Worm (Caenorhabditis elegans) whole organism, young adult: ENCODE measurements around the gene F17C11.6.

Experiments used
- B0019.2 ChIP-seq: fragments of 200-800 bp; sonication (Bioruptor generic); conservative IDR thresholded peaks from 2 replicates; pipeline ENCODE4 v1.3.6; 2022; ENCODE audit warnings: missing genetic modification reagents, missing genetic modification characterization, missing compliant biosample characterization
- C17E4.6 ChIP-seq: fragments of 200-800 bp; sonication (Bioruptor generic); IDR thresholded peaks from 2 replicates; pipeline ENCODE4 v1.3.6; 2022; ENCODE audit warnings: missing genetic modification reagents, missing genetic modification characterization, missing compliant biosample characterization
- D2030.7 ChIP-seq: fragments of 200-800 bp; sonication (Bioruptor generic); IDR thresholded peaks from 2 replicates; pipeline ENCODE4 v1.3.6; 2022; ENCODE audit warnings: missing genetic modification reagents, missing genetic modification characterization, missing compliant biosample characterization
- F10E7.11 ChIP-seq: sonication (generic microtip); optimal IDR thresholded peaks from 2 replicates; lab custom pipeline; 2017; ENCODE audit warnings: mild to moderate bottlenecking, missing genetic modification characterization, moderate library complexity, missing compliant biosample characterization
- F52B5.7 ChIP-seq: sonication (generic microtip); optimal IDR thresholded peaks from 2 replicates; lab custom pipeline; 2016; ENCODE audit warnings: mild to moderate bottlenecking, missing genetic modification characterization, missing compliant biosample characterization
- K11D2.4 ChIP-seq: fragments of 200-800 bp; sonication (Bioruptor generic); IDR thresholded peaks from 2 replicates; pipeline ENCODE4 v1.3.6; 2022; ENCODE audit warnings: missing genetic modification reagents, missing genetic modification characterization, missing compliant biosample characterization
- K12H6.12 ChIP-seq: fragments of 200-800 bp; sonication (Bioruptor generic); optimal IDR thresholded peaks from 2 replicates; lab custom pipeline; 2018; ENCODE audit warnings: mild to moderate bottlenecking, missing genetic modification characterization, missing compliant biosample characterization
- T07F8.4 ChIP-seq: sonication (generic microtip); optimal IDR thresholded peaks from 2 replicates; lab custom pipeline; 2016; ENCODE audit warnings: mild to moderate bottlenecking, missing genetic modification characterization, moderate library complexity, missing compliant biosample characterization
- Y53F4B.3 ChIP-seq: fragments of 200-800 bp; sonication (Bioruptor generic); IDR thresholded peaks from 2 replicates; pipeline ENCODE4 v1.3.6; 2022; ENCODE audit warnings: missing genetic modification reagents, missing genetic modification characterization, missing compliant biosample characterization
- Y95B8A.8 ChIP-seq: fragments of 200-800 bp; sonication (Bioruptor generic); IDR thresholded peaks from 2 replicates; pipeline ENCODE4 v1.3.6; 2022; ENCODE audit warnings: missing genetic modification reagents, missing genetic modification characterization, missing compliant biosample characterization
- ZK185.1 ChIP-seq: sonication (generic microtip); optimal IDR thresholded peaks from 2 replicates; lab custom pipeline; 2016; ENCODE audit warnings: mild to moderate bottlenecking, missing genetic modification characterization, missing compliant biosample characterization; ENCODE audit not compliant: poor library complexity, severe bottlenecking
- akir-1 ChIP-seq: fragments of 200-800 bp; sonication (Bioruptor generic); optimal IDR thresholded peaks from 2 replicates; lab custom pipeline; 2018; ENCODE audit warnings: mild to moderate bottlenecking, missing genetic modification characterization, moderate library complexity, missing compliant biosample characterization
- ama-1 ChIP-seq, 3 experiments: fragments of 150-350 bp in 1 of 3; sonication (generic microtip) in 2 of 3; optimal IDR thresholded peaks; 2 replicates each; lab custom pipeline; 2014 to 2018; ENCODE audit warnings: missing biosample characterization in 2 of 3, missing genetic modification characterization in 2 of 3, missing genetic modification reagents in 2 of 3
- atf-7 ChIP-seq: sonication (generic microtip); optimal IDR thresholded peaks from 2 replicates; lab custom pipeline; 2017; ENCODE audit warnings: mild to moderate bottlenecking, missing genetic modification characterization, missing compliant biosample characterization
- attf-5 ChIP-seq: fragments of 200-800 bp; sonication (Bioruptor generic); optimal IDR thresholded peaks from 2 replicates; lab custom pipeline; 2018; ENCODE audit warnings: mild to moderate bottlenecking, missing genetic modification characterization, missing compliant biosample characterization
- bed-2 ChIP-seq: fragments of 200-800 bp; sonication (Bioruptor generic); IDR thresholded peaks from 2 replicates; pipeline ENCODE4 v1.3.6; 2022; ENCODE audit warnings: missing genetic modification reagents, missing genetic modification characterization, missing compliant biosample characterization
- ccch-3 ChIP-seq: fragments of 200-800 bp; sonication (Bioruptor generic); optimal IDR thresholded peaks from 2 replicates; lab custom pipeline; 2018; ENCODE audit warnings: mild to moderate bottlenecking, missing genetic modification characterization, missing compliant biosample characterization
- cebp-1 ChIP-seq, 2 experiments: fragments of 200-800 bp in 1 of 2; sonication (Bioruptor generic) in 1 of 2; sonication (generic microtip) in 1 of 2; IDR thresholded peaks in 1 of 2; optimal IDR thresholded peaks in 1 of 2; 2 replicates each; pipeline versions ENCODE4 v1.3.6 to Lab custom; 2017 to 2022; ENCODE audit warnings: missing compliant biosample characterization in 2 of 2, missing genetic modification characterization in 2 of 2, mild to moderate bottlenecking in 1 of 2, missing genetic modification reagents in 1 of 2, moderate library complexity in 1 of 2
- cebp-2 ChIP-seq: fragments of 200-800 bp; sonication (Bioruptor generic); IDR thresholded peaks from 2 replicates; pipeline ENCODE4 v1.3.6; 2022; ENCODE audit warnings: missing genetic modification characterization, missing compliant biosample characterization
- ceh-58 ChIP-seq: fragments of 200-800 bp; sonication (Bioruptor generic); IDR thresholded peaks from 2 replicates; pipeline ENCODE4 v1.3.6; 2022; ENCODE audit warnings: missing genetic modification characterization, missing compliant biosample characterization
- ceh-79 ChIP-seq: sonication (generic microtip); optimal IDR thresholded peaks from 2 replicates; lab custom pipeline; 2017; ENCODE audit warnings: mild to moderate bottlenecking, missing genetic modification characterization, missing compliant biosample characterization
- die-1 ChIP-seq: sonication (generic microtip); optimal IDR thresholded peaks from 2 replicates; lab custom pipeline; 2016; ENCODE audit warnings: missing genotype, mild to moderate bottlenecking, missing genetic modification characterization, missing compliant biosample characterization
- him-1 ChIP-seq: sonication (generic microtip); optimal IDR thresholded peaks from 2 replicates; lab custom pipeline; 2016; ENCODE audit warnings: missing genotype, missing genetic modification reagents, missing genetic modification characterization, missing compliant biosample characterization
- hmg-1.2 ChIP-seq: fragments of 200-800 bp; sonication (Bioruptor generic); IDR thresholded peaks from 2 replicates; pipeline ENCODE4 v1.3.6; 2022; ENCODE audit warnings: missing genetic modification reagents, missing genetic modification characterization, missing compliant biosample characterization
- let-526 ChIP-seq: fragments of 200-800 bp; sonication (Bioruptor generic); IDR thresholded peaks from 2 replicates; pipeline ENCODE4 v1.3.6; 2022; ENCODE audit warnings: missing genetic modification reagents, missing genetic modification characterization, missing compliant biosample characterization
- let-607 ChIP-seq, 2 experiments: fragments of 200-800 bp in 1 of 2; sonication (Bioruptor generic) in 1 of 2; sonication (generic microtip) in 1 of 2; optimal IDR thresholded peaks; 2 replicates each; lab custom pipeline; 2016 to 2018; ENCODE audit warnings: mild to moderate bottlenecking in 2 of 2, missing compliant biosample characterization in 2 of 2, missing genetic modification characterization in 2 of 2, moderate library complexity in 2 of 2, missing genotype in 1 of 2
- lin-35 ChIP-seq, 3 experiments: fragments of 150-350 bp in 2 of 3; sonication (generic microtip) in 1 of 3; optimal IDR thresholded peaks; 2 replicates each; lab custom pipeline; 2014 to 2018; ENCODE audit warnings: missing biosample characterization in 3 of 3, missing genetic modification characterization in 3 of 3, missing genetic modification reagents in 3 of 3
- lin-40 ChIP-seq: sonication (generic microtip); optimal IDR thresholded peaks from 2 replicates; lab custom pipeline; 2016; ENCODE audit warnings: missing genetic modification characterization, mild to moderate bottlenecking, missing compliant biosample characterization, missing genotype, missing genetic modification reagents
- lin-54 ChIP-seq: fragments of 200-800 bp; sonication (Bioruptor generic); optimal IDR thresholded peaks from 2 replicates; lab custom pipeline; 2018; ENCODE audit warnings: mild to moderate bottlenecking, missing genetic modification characterization, missing compliant biosample characterization
- lsy-27 ChIP-seq: sonication (generic microtip); optimal IDR thresholded peaks from 2 replicates; lab custom pipeline; 2017; ENCODE audit warnings: missing genetic modification characterization, mild to moderate bottlenecking, missing compliant biosample characterization, antibody characterized with exemption, missing genotype, borderline replicate concordance; ENCODE audit not compliant: insufficient read depth
- madf-6 ChIP-seq: fragments of 200-800 bp; sonication (Bioruptor generic); IDR thresholded peaks from 2 replicates; pipeline ENCODE4 v1.3.6; 2022; ENCODE audit warnings: missing genetic modification reagents, missing genetic modification characterization, missing compliant biosample characterization
- mxl-1 ChIP-seq: sonication (generic microtip); optimal IDR thresholded peaks from 2 replicates; lab custom pipeline; 2016; ENCODE audit warnings: missing genetic modification characterization, missing compliant biosample characterization
- nfya-2 ChIP-seq: fragments of 200-800 bp; sonication (Bioruptor generic); IDR thresholded peaks from 2 replicates; pipeline ENCODE4 v1.3.6; 2022; ENCODE audit warnings: missing genetic modification reagents, missing genetic modification characterization, missing compliant biosample characterization
- nfyb-1 ChIP-seq: fragments of 200-800 bp; sonication (Bioruptor generic); IDR thresholded peaks from 2 replicates; pipeline ENCODE4 v1.3.6; 2022; ENCODE audit warnings: missing genetic modification reagents, missing genetic modification characterization, missing compliant biosample characterization
- nhr-27 ChIP-seq: fragments of 200-800 bp; sonication (Bioruptor generic); optimal IDR thresholded peaks from 2 replicates; lab custom pipeline; 2018; ENCODE audit warnings: mild to moderate bottlenecking, missing genetic modification characterization, moderate library complexity, missing compliant biosample characterization
- nhr-80 ChIP-seq: sonication (generic microtip); optimal IDR thresholded peaks from 2 replicates; lab custom pipeline; 2016; ENCODE audit warnings: missing genetic modification characterization, missing compliant biosample characterization
- rec-8 ChIP-seq, 2 experiments: sonication (generic microtip); optimal IDR thresholded peaks; 2 replicates each; lab custom pipeline; 2016; ENCODE audit warnings: mild to moderate bottlenecking in 2 of 2, missing genetic modification characterization in 2 of 2, missing genetic modification reagents in 2 of 2, missing genotype in 2 of 2, missing biosample characterization in 1 of 2, missing compliant biosample characterization in 1 of 2, moderate library complexity in 1 of 2
- snpc-1.3 ChIP-seq: sonication (generic microtip); optimal IDR thresholded peaks from 2 replicates; lab custom pipeline; 2017; ENCODE audit warnings: missing genetic modification characterization, mild to moderate bottlenecking, missing compliant biosample characterization, antibody characterized with exemption, moderate library complexity, missing genotype, missing genetic modification reagents; ENCODE audit not compliant: insufficient read depth
- snpc-4 ChIP-seq, 5 experiments: fragments of 150-350 bp in 1 of 5; sonication (generic microtip) in 4 of 5; optimal IDR thresholded peaks; 2 replicates each; lab custom pipeline; 2014 to 2018; ENCODE audit warnings: missing genetic modification characterization in 5 of 5, missing biosample characterization in 3 of 5, antibody characterized with exemption in 2 of 5, mild to moderate bottlenecking in 2 of 5, missing compliant biosample characterization in 2 of 5, missing genotype in 2 of 5, moderate library complexity in 2 of 5, missing genetic modification reagents in 1 of 5
- tbp1 ChIP-seq: fragments of 200-800 bp; sonication (Bioruptor generic); optimal IDR thresholded peaks from 2 replicates; lab custom pipeline; 2018; ENCODE audit warnings: mild to moderate bottlenecking, missing genetic modification characterization, missing compliant biosample characterization
- tlf-1 ChIP-seq: fragments of 200-800 bp; sonication (Bioruptor generic); optimal IDR thresholded peaks from 2 replicates; lab custom pipeline; 2018; ENCODE audit warnings: mild to moderate bottlenecking, missing genetic modification characterization, missing compliant biosample characterization
- unc-130 ChIP-seq: sonication (generic microtip); optimal IDR thresholded peaks from 2 replicates; lab custom pipeline; 2016; ENCODE audit warnings: missing genetic modification reagents, missing genetic modification characterization, missing compliant biosample characterization
- zim-3 ChIP-seq: sonication (generic microtip); optimal IDR thresholded peaks from 2 replicates; lab custom pipeline; 2017; ENCODE audit warnings: mild to moderate bottlenecking, missing genetic modification characterization, moderate library complexity, missing compliant biosample characterization
- ztf-6 ChIP-seq: fragments of 200-800 bp; sonication (Bioruptor generic); IDR thresholded peaks from 2 replicates; pipeline ENCODE4 v1.3.6; 2022; ENCODE audit warnings: missing genetic modification reagents, missing genetic modification characterization, missing compliant biosample characterization

Gene F17C11.6

DNA sequence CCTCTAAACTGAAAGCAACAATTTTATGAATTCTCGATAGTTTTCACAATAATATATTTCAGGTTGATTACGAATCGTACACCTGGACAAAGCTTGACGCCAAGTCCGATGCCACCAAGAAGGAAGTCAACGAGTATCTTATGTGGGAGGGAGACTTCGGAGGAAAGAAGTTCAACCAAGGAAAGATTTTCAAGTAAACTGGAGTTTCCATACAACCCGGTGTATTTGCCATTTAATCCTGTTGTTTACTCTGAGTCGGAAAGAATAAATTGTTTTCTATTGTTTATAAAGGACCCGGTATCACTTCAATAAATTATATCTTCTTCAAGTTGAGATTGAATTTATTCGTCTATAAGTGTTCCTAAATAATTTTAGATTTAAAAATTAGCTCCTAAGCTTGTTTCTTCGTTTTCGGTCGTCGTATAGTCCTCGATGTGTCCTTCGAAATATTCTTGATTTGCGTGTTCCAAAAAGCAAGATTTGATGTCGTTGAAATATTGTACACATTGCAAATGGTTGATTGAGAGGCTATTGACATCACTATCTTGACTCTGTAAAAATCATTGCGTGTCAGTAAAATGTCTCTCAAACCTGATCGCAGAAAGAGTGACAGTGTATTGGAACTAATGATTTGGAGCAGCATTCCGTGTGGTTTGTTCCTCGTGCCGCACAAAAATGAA lies 12.8 kb downstream of the F17C11.6 start (continued):
- TF ChIP-seq lin-35 (GFP tag; optimal IDR thresholded peaks at IDR 0.05; lab: Kevin White, UChicago) (peak in 1 of 3 experiments; percentile 55), D2030.7 (GFP tag; lab: Robert Waterston, UW) (0 out of 2 replicates have a peak, but pooled peaks have one; percentile 11), unc-130 (GFP tag; lab: Kevin White, UChicago) (peak; percentile 51), akir-1 (GFP tag; lab: Kevin White, UChicago) (no peak), snpc-4 (GFP tag; optimal IDR thresholded peaks at IDR 0.05; lab: Kevin White, UChicago) (no peak), snpc-4 (tag; optimal IDR thresholded peaks at IDR 0.05; lab: Kevin White, UChicago) (peak in 1 of 4 experiments; percentile 51), ceh-79 (tag; lab: Kevin White, UChicago) (no peak), tlf-1 (GFP tag; lab: Kevin White, UChicago) (peak; percentile 50), atf-7 (tag; lab: Kevin White, UChicago) (peak; percentile 78), Y95B8A.8 (peak; percentile 37; the same call in 1 of the 2 replicates), let-607 (tag; optimal IDR thresholded peaks at IDR 0.05; lab: Kevin White, UChicago) (peak; percentile 98 to 99), ceh-58 (no peak), nhr-27 (no peak), F10E7.11 (tag; lab: Kevin White, UChicago) (no peak), snpc-1.3 (no peak), lin-40 (tag; lab: Kevin White, UChicago) (no peak), ccch-3 (GFP tag; lab: Kevin White, UChicago) (no peak), lin-54 (GFP tag; lab: Kevin White, UChicago) (peak; percentile 47), ama-1 (optimal IDR thresholded peaks at IDR 0.05; lab: Kevin White, UChicago) (no peak), ama-1 (GFP tag; optimal IDR thresholded peaks at IDR 0.05; lab: Kevin White, UChicago) (peak in 1 of 2 experiments; percentile 92), nhr-80 (tag; lab: Kevin White, UChicago) (peak; percentile 99), cebp-2 (GFP tag; lab: Robert Waterston, UW) (no peak), ztf-6 (GFP tag; lab: Robert Waterston, UW) (no peak), F52B5.7 (no peak), C17E4.6 (GFP tag; lab: Robert Waterston, UW) (no peak), cebp-1 (GFP tag; IDR thresholded peaks at IDR 0.05; lab: Robert Waterston, UW) (no peak), cebp-1 (tag; optimal IDR thresholded peaks at IDR 0.05; lab: Kevin White, UChicago) (no peak), him-1 (tag; lab: Kevin White, UChicago) (peak; percentile 76), K11D2.4 (GFP tag; lab: Robert Waterston, UW) (no peak), T07F8.4 (tag; lab: Kevin White, UChicago) (peak; percentile 38), K12H6.12 (no peak), mxl-1 (no peak), madf-6 (GFP tag; lab: Robert Waterston, UW) (peak; percentile 69), ZK185.1 (tag; lab: Kevin White, UChicago) (peak; percentile 27), nfya-2 (GFP tag; lab: Robert Waterston, UW) (no peak), let-526 (GFP tag; lab: Robert Waterston, UW) (no peak), hmg-1.2 (GFP tag; lab: Robert Waterston, UW) (no peak), zim-3 (tag; lab: Kevin White, UChicago) (no peak), die-1 (tag; lab: Kevin White, UChicago) (no peak), attf-5 (GFP tag; lab: Kevin White, UChicago) (peak; percentile 24), Y53F4B.3 (no peak), rec-8 (tag; optimal IDR thresholded peaks at IDR 0.05; lab: Kevin White, UChicago) (no peak), bed-2 (GFP tag; lab: Robert Waterston, UW) (no peak), tbp1 (GFP tag; lab: Kevin White, UChicago) (no peak), B0019.2 (GFP tag; lab: Robert Waterston, UW) (no peak), lsy-27 (tag; lab: Kevin White, UChicago) (no peak), nfyb-1 (GFP tag; lab: Robert Waterston, UW) (peak; percentile 52; the same call in 1 of the 2 replicates)
